Worm (Caenorhabditis elegans) whole organism, midembryonic: ENCODE measurements around the gene T05A7.11.

Source experiments
- med-1 ChIP-seq: sonication (generic microtip); optimal IDR thresholded peaks from 2 replicates; lab custom pipeline; 2017; ENCODE audit warnings: missing genetic modification characterization, mild to moderate bottlenecking, missing compliant biosample characterization, antibody characterized with exemption, missing genetic modification reagents; ENCODE audit not compliant: insufficient read depth
- ztf-23 ChIP-seq: fragments of 200-800 bp; sonication (Bioruptor generic); IDR thresholded peaks from 2 replicates; pipeline ENCODE4 v1.3.6; 2022; ENCODE audit warnings: missing genetic modification reagents, missing genetic modification characterization, missing compliant biosample characterization

DNA sequence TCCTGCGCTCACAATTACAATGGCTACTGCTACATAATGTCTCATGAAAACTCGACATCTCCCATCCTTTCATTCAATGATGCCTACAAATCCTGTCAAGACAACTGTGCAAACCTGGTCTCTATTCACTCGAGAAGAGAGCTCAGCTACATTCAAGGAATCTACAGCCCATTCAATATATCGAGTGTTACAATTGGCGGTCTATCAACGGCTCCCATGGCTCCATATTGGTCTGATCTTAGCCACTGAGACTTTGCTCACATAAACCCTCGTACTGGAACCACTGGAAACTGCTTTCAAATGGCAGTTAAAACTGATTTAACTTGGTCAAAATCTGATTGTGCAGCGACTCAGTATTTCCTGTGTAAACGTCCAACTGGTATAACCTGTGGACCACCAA, 10.2 kb upstream of the T05A7.11 start, which contains the start of gene T05A7.3:
- no peak for TF ChIP-seq med-1
- no peak for TF ChIP-seq ztf-23 (GFP tag; lab: Robert Waterston, UW)
